Worm (Caenorhabditis elegans): ENCODE data around the gene fnta-1.

Gene fnta-1

ce11 chrIV:255379-255857, 15.3 kb upstream of the fnta-1 start, which contains the start of gene rcat-1:
Gene rcat-1, minus strand, starts transcription at chrIV:255429.
- TF ChIP-seq F33H1.4 (GFP tag; IDR thresholded peaks at IDR 0.05) (no peak; the same call in 1 of the 2 replicates), lin-35 (GFP tag; optimal IDR thresholded peaks at IDR 0.05) (peak in 1 of 3 experiments; percentile 82), C17E4.6 (GFP tag; IDR thresholded peaks at IDR 0.05) (no peak), lir-1 (GFP tag; conservative IDR thresholded peaks at IDR 0.05) (no peak), B0336.3 (GFP tag; IDR thresholded peaks at IDR 0.05) (no peak), ztf-28 (GFP tag; IDR thresholded peaks at IDR 0.05) (no peak), madf-6 (GFP tag; IDR thresholded peaks at IDR 0.05) (no peak), egl-44 (GFP tag; IDR thresholded peaks at IDR 0.05) (no peak), F39B2.1 (GFP tag; IDR thresholded peaks at IDR 0.05) (no peak), hlh-12 (tag; optimal IDR thresholded peaks at IDR 0.05) (no peak), mxl-1 (tag; optimal IDR thresholded peaks at IDR 0.05) (no peak), egl-18 (GFP tag; IDR thresholded peaks at IDR 0.05) (no peak), F57C9.4 (tag; optimal IDR thresholded peaks at IDR 0.05) (no peak), ztf-22 (GFP tag; optimal IDR thresholded peaks at IDR 0.05) (no peak), ceh-91 (GFP tag; IDR thresholded peaks at IDR 0.05) (0 out of 2 replicates have a peak, but pooled peaks have one; percentile 44), ZK185.1 (tag; optimal IDR thresholded peaks at IDR 0.05; ENCODE audit: poor library complexity, severe bottlenecking) (no peak), pbrm-1 (GFP tag; IDR thresholded peaks at IDR 0.05) (no peak; the same call in 1 of the 2 replicates), lin-54 (GFP tag; optimal IDR thresholded peaks at IDR 0.05) (peak; percentile 89), B0035.1 (tag; optimal IDR thresholded peaks at IDR 0.05) (no peak), lsy-27 (tag; optimal IDR thresholded peaks at IDR 0.05; ENCODE audit: borderline replicate concordance, insufficient read depth) (no peak), nhr-179 (tag; optimal IDR thresholded peaks at IDR 0.05) (no peak), hmg-1.2 (GFP tag; IDR thresholded peaks at IDR 0.05) (peak; percentile 13; the same call in 1 of the 2 replicates), xnd-1 (tag; optimal IDR thresholded peaks at IDR 0.05) (no peak), tbp1 (GFP tag; optimal IDR thresholded peaks at IDR 0.05) (peak; percentile 3), zim-3 (tag; optimal IDR thresholded peaks at IDR 0.05) (no peak), efl-1 (GFP tag; optimal IDR thresholded peaks at IDR 0.05) (peak; percentile 75), T07F8.4 (tag; optimal IDR thresholded peaks at IDR 0.05) (no peak), egrh-3 (GFP tag; IDR thresholded peaks at IDR 0.05) (no peak), bed-1 (GFP tag; IDR thresholded peaks at IDR 0.05) (no peak), madf-8 (GFP tag; conservative IDR thresholded peaks at IDR 0.05) (no peak), F49E8.2 (tag; optimal IDR thresholded peaks at IDR 0.05; ENCODE audit: insufficient read depth) (peak; percentile 5), lag-1 (GFP tag; IDR thresholded peaks at IDR 0.05) (no peak), mes-4 (tag; optimal IDR thresholded peaks at IDR 0.05) (no peak), nhr-80 (tag; optimal IDR thresholded peaks at IDR 0.05) (no peak), akir-1 (GFP tag; optimal IDR thresholded peaks at IDR 0.05) (no peak), C06A6.2 (GFP tag; conservative IDR thresholded peaks at IDR 0.05) (no peak), ceh-79 (tag; optimal IDR thresholded peaks at IDR 0.05) (no peak), gei-17 (GFP tag; optimal IDR thresholded peaks at IDR 0.05) (no peak), hmg-20 (GFP tag; IDR thresholded peaks at IDR 0.05) (no peak), ztf-18 (tag; optimal IDR thresholded peaks at IDR 0.05) (no peak), tlf-1 (GFP tag; optimal IDR thresholded peaks at IDR 0.05) (no peak), F52B5.7 (tag; optimal IDR thresholded peaks at IDR 0.05) (no peak), mcd-1 (GFP tag; IDR thresholded peaks at IDR 0.05) (peak; percentile 90), attf-6 (GFP tag; IDR thresholded peaks at IDR 0.05) (no peak), snpc-1.3 (tag; optimal IDR thresholded peaks at IDR 0.05; ENCODE audit: insufficient read depth) (no peak), pha-4 (tag; optimal IDR thresholded peaks at IDR 0.05) (no peak), hsf-1 (GFP tag; IDR thresholded peaks at IDR 0.05) (no peak), B0261.1 (tag; optimal IDR thresholded peaks at IDR 0.05) (no peak), nhr-120 (GFP tag; IDR thresholded peaks at IDR 0.05) (no peak)

All from whole organism, young adult.